Fruit fly (Drosophila melanogaster) whole organism, adult: Measurements from ENCODE around the gene CG12992.

Source experiments
- CG12768 ChIP-seq: fragments of 200-800 bp; sonication (Bioruptor generic); optimal IDR thresholded peaks from 2 replicates; lab custom pipeline; 2017; ENCODE audit warnings: missing biosample characterization, missing genetic modification characterization, mild to moderate bottlenecking, moderate library complexity, missing genetic modification reagents
- CG1620 ChIP-seq: fragments of 200-800 bp; sonication (Bioruptor generic); optimal IDR thresholded peaks from 2 replicates; lab custom pipeline; 2016; ENCODE audit warnings: missing biosample characterization, missing genetic modification characterization
- CG7101 ChIP-seq: fragments of 200-800 bp; sonication (Bioruptor generic); optimal IDR thresholded peaks from 2 replicates; lab custom pipeline; 2018; ENCODE audit warnings: missing biosample characterization, mild to moderate bottlenecking, missing genetic modification characterization, moderate library complexity
- Mnt ChIP-seq: fragments of 200-800 bp; sonication (Bioruptor generic); optimal IDR thresholded peaks from 2 replicates; lab custom pipeline; 2016; ENCODE audit warnings: missing biosample characterization, mild to moderate bottlenecking, missing genetic modification characterization
- kay ChIP-seq: fragments of 200-800 bp; sonication (Bioruptor generic); peaks from one replicate; lab custom pipeline; 2016; ENCODE audit warnings: missing biosample characterization, missing genetic modification characterization, borderline replicate concordance
- ovo ChIP-seq: fragments of 200-800 bp; sonication (Bioruptor generic); optimal IDR thresholded peaks from 2 replicates; lab custom pipeline; 2016; ENCODE audit warnings: missing biosample characterization, missing genetic modification characterization

DNA sequence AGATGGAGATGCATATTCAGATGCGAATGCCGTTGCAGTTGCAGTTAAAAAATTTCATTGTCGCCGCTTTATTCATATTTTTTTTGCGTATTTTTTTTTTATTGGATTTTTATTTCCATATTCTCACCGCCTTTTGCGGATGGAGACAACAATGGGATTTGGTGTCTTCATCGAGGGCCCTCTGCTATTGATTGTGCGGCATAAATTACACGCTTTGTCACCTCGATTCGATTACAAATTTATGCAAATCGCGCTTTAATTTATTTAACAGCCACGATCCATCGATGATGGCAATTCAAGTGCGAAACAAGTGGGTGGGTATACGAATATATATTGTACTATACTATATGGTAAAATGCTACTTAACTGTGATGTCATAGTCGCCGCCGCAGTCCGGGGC, 5.0 kb upstream of the CG12992 start:
- TF ChIP-seq CG7101 (tag; lab: Kevin White, UChicago) (no peak), Mnt (no peak), kay (GFP tag; lab: Kevin White, UChicago) (no peak), CG1620 (GFP tag; lab: Kevin White, UChicago) (no peak), CG12768 (GFP tag; lab: Kevin White, UChicago) (no peak), ovo (GFP tag; lab: Kevin White, UChicago) (no peak)
